Worm (Caenorhabditis elegans): ENCODE measurements around the gene far-2.

DNA sequence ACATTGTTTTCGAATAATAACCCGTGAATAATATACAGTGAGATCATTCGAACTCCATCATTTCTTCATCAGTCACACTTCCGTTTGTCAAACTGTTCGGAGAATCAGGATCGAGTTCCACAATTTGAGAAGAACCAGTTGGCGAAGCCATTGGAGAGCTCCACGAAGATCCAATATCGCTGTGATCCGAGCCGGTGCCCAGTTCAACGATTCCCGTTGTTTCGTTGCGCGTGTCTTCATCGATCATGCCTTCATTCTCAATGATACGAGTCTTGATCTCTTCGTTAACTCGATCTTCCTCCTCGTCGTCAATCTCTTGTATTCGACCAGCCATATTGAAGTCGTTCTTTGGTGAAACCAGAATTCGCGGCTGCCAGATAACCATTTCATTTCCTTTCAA is 29.9 kb upstream of the far-2 start:
- no peak for TF ChIP-seq ceh-82 (tag; optimal IDR thresholded peaks at IDR 0.05)
- TF ChIP-seq hmg-1.1 (GFP tag; IDR thresholded peaks at IDR 0.05) = no peak
- no peak for TF ChIP-seq egl-27 (tag; optimal IDR thresholded peaks at IDR 0.05)
